Fruit fly (Drosophila melanogaster) Kc167 (cell line): ENCODE measurements around the gene Eig71Ej.

Experiments
- Myc ChIP-seq: fragments of >200 bp; optimal IDR thresholded peaks from 2 replicates; lab custom pipeline; 2017; ENCODE audit warnings: missing external identifiers
- Sin3A ChIP-seq: fragments of >200 bp; optimal IDR thresholded peaks from 2 replicates; lab custom pipeline; 2018; ENCODE audit warnings: missing external identifiers
- h ChIP-seq: fragments of >200 bp; optimal IDR thresholded peaks from 3 replicates; lab custom pipeline; 2018; ENCODE audit warnings: missing external identifiers
- insv ChIP-seq: fragments of >200 bp; optimal IDR thresholded peaks from 3 replicates; lab custom pipeline; 2018; ENCODE audit warnings: missing external identifiers
- psq ChIP-seq: fragments of >200 bp; optimal IDR thresholded peaks from 2 replicates; lab custom pipeline; 2017; ENCODE audit warnings: missing external identifiers
- ttk ChIP-seq: sonication (Bioruptor generic); optimal IDR thresholded peaks from 2 replicates; lab custom pipeline; 2017; ENCODE audit warnings: missing external identifiers

Eig71Ej gene

DNA sequence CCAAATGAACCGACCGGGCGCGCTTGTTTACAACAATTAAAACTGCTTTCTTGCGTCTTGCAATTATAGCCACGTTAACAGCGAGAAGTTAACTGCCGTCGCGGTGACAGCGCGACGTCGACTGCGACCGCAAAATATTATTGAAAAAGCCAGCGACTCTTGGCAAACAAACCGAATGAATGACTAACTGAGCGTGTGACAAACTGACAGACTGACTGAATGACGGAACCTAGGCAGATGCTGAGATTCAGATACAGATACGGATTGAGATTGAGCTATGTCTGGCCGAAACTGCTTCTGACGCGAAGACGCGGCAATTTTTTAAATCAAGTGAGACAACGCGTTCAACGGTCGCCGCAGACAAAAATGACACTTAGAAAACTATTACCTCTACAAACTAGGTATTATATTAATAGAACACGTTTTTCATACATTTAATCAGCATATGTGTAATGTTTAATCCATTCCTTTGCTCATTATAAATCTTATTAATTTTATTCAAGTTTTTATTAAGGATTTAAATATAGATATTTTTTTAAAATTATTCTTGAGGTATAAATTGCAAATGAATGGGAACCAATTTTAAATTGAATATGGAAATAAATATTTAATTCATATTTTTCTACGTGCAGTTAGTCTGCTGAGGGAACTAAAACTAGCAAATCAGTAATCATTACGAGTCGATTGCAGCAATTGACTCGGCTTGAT, 26.3 kb downstream of the Eig71Ej start:
- no peak for TF ChIP-seq psq (lab: Kevin White, UChicago)
- no peak for TF ChIP-seq Myc (lab: Kevin White, UChicago)
- TF ChIP-seq insv, result no peak
- no peak for TF ChIP-seq ttk
- no peak for TF ChIP-seq Sin3A (lab: Kevin White, UChicago)
- no peak for TF ChIP-seq h

DNA sequence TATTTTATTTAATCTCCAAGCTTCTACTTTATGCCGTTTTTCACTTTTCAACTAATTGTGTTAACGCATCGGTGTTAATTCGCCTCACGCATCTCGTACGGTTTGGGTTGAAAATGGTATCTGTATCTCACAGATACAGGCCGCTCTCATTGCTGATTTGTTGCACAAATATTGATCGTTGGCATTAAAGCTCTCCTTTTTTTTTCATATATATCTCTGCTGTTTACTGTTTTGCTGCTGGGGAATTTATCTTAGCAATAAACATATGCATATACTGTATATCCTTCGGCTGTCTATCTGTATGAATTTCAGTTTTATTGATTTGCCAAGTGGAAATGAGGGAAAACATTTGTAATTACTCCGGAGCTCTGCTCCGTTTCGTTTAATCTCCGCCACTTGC, 28.2 kb downstream of the Eig71Ej start:
- no peak for TF ChIP-seq h
- TF ChIP-seq psq (lab: Kevin White, UChicago), result no peak
- no peak for TF ChIP-seq Sin3A (lab: Kevin White, UChicago)
- no peak for TF ChIP-seq insv
- TF ChIP-seq ttk, result no peak
- no peak for TF ChIP-seq Myc (lab: Kevin White, UChicago)

DNA sequence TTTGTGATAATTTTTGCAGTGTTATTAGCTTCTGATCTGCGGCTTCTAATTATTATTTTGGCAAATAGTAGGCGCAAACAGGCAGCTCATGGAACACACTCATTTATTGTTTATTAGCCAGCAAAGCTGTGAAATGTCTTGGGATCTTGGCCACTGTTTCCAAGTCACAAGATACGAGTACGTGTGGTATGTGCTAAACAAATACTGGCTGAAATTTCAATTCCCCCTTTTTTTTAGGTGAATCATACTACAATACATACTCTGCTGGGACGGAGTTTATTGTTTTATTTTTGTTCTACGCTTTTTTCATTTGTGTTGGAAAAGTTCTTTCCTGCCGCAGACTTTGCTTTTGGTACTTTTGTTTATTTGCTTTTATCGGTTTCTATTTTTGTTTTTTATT, 29.7 kb downstream of the Eig71Ej start:
- TF ChIP-seq psq (lab: Kevin White, UChicago) (no peak), Myc (lab: Kevin White, UChicago) (no peak)

DNA sequence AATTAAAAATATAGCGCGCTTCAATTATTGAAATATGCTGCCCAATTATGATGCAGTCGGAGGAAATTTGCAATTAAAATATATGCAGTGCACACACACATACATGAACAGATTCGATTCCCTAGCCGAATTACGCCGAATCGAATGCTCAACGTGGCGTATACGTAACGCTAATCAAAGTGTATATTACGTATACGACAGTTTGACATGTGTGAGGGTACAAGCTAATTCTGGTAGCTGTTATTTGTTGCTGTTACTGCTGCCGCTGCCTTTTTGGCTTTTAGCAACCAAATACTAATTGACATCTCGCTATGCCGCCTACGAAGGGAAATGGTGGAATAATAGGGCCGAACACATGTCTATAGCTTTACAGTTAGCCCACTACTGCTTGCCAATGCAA, 33.5 kb downstream of the Eig71Ej start:
- TF ChIP-seq insv (no peak), Sin3A (lab: Kevin White, UChicago) (no peak), Myc (lab: Kevin White, UChicago) (no peak), h (no peak), ttk (no peak), psq (lab: Kevin White, UChicago) (no peak)

DNA sequence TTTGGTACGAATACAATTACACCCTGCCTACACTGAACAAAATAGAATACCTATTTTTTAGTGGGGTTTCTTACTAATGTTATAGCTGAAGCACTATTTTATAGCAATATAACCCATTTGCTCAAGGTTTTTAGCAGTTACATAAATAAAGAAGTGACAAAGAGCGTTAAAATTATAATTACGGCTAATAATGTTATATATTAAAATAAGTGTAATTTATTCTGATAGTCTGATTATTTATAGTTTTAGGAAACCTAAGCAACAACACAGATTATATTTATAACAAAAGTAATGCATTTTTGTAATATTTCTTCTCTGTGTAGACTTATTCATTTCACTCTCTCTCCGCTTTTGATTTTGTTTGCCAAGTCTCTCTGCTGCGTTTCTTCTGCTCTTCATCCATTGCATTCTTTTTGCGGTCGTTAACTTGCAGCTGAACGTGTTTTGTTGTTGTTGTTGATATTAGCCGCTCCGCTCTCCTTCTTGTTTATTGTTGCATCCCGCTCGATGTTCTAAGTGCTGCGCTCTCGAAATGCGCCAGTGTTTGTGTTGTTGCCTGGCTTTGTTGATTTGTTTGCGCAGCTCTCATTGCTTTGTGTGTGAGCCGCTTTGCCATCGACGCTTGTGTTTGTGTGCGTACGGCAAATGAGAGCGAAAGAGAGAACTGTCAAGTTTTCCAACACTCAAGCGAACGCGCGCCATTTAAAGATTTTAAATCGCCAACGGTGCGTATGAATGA, 35.0 kb downstream of the Eig71Ej start:
- TF ChIP-seq psq (lab: Kevin White, UChicago) (no peak), Myc (lab: Kevin White, UChicago) (no peak), ttk (no peak), Sin3A (lab: Kevin White, UChicago) (no peak), insv (no peak), h (no peak)

DNA sequence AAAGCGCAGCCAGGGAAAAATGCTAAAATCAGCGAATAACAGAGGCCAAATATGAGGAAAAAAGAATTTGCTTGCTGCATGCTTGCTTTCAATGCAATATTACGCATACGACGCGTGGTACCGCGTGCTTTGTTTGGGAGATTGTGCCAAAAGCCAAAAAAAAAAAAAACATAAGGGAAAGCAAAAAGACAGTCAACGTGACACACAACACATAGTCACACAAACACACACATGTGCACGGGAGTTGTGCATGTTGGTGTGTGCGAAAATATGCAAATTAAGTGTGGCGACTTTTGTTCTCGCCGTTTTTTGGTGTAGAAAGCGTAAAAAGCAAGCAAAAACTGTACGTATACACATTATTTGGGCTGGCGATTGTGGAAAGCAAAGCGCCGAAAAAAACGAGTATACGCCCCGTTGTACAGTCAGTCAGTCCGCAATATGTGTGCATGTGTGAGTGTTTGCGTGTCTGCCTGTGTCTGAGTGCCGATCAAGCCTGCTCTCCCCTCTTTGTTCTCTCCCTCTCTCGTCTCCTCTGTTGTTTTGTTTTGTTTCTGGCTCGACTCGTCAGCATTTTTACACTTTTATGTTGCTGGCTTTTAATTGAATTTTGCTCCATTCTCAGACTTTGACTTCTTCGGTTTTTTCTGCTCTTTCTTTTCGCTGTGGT, 35.7 kb downstream of the Eig71Ej start:
- TF ChIP-seq h (no peak), ttk (no peak), Myc (lab: Kevin White, UChicago) (no peak), psq (lab: Kevin White, UChicago) (no peak), insv (no peak), Sin3A (lab: Kevin White, UChicago) (no peak)

DNA sequence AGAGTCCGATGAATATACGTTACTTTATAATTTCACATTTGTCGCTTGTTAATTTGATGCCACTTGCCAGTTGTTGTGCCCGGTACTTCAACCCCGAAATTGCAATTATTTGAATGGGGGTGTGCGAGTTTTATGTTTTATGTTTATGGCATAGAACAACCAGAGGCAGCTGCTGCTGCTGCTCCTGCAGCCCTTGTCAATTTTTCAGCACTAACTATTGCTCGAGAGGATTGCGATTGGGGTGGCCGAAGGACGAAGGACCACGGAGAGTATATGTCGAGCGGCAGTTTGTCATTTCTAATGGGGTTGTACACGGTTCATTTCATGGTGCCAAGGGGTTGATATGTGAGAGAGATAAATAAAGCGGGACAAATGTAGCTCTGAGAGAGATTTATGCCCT, 36.7 kb downstream of the Eig71Ej start:
- TF ChIP-seq psq (lab: Kevin White, UChicago) (no peak), h (no peak), ttk (no peak), Myc (lab: Kevin White, UChicago) (no peak), Sin3A (lab: Kevin White, UChicago) (no peak), insv (no peak)

DNA sequence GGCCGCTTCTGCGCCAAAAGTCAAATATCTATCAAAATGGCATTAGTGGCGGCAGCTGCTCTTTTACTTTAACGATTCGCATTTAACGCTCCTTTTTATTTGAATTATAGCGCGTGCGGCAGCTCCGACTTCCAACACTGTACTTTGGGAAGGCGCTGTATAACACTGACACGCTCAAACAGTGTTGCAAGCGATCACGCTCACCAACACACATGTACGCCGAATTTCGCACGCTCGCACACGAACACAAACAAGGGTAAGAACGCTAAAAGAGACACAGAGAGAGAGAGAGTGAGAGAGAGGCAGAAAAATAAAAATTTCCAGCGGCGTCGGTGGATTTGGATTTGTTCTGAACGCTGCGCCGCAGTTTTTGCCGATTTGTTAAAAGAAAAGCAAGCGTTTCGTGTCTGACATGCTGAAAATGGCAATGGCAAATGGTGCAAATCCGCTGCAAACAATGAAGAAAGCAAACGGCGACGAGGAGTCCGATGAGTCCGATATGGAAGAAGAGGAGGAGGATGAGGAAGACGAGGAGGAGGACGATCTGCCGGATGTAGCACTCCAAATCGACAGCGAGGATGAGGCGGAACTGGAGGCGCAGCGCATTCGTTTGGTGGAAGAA, 41.1 kb downstream of the Eig71Ej start, which contains the start of gene Phs:
Phs (plus strand) TSS at position 276 of the 622 bp plus-strand sequence.
- TF ChIP-seq insv (no peak), h (no peak), Myc (lab: Kevin White, UChicago) (no peak), psq (lab: Kevin White, UChicago) (no peak)

DNA sequence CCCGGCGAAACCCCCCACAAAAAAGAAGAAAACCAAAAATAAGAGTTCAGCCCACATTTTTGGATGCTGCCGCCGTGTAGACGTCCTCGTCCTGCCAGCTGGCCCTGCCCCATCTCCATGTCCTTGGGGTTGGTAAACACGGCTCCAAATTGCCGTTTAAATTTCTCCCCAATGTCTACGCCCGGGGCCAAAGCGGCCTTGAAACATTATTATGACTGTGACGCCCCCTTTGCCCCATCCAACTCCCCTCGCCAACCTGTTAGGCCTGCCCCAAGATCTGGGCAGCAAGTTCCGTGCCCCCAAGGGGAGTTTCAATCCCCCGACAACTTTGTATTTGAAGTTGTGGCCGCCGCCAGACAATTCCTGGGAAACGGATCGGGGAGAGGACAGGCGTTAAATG, 43.9 kb downstream of the Eig71Ej start:
- TF ChIP-seq psq (lab: Kevin White, UChicago) (no peak), ttk (no peak), insv (no peak), Sin3A (lab: Kevin White, UChicago) (no peak)

DNA sequence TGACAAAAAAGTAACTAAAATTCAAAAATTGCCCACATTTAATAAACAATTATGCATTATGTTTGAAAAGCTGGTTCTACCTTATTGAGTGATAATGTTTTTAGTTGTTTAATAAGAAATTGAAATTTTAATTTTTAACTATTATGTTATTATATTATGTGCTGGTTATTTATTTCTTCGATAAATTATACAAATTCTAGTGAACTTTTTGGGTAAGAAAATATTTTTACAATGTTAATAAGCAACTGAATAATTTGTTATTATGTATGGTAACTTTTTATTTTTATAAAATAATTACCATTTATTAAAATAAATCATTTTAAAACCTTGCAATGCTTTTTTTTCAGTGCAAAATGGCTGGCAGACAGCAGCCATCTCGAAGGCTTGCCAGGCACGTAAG, 44.3 kb downstream of the Eig71Ej start:
- TF ChIP-seq h (no peak), ttk (no peak), Sin3A (lab: Kevin White, UChicago) (no peak), Myc (lab: Kevin White, UChicago) (no peak), insv (no peak), psq (lab: Kevin White, UChicago) (no peak)

DNA sequence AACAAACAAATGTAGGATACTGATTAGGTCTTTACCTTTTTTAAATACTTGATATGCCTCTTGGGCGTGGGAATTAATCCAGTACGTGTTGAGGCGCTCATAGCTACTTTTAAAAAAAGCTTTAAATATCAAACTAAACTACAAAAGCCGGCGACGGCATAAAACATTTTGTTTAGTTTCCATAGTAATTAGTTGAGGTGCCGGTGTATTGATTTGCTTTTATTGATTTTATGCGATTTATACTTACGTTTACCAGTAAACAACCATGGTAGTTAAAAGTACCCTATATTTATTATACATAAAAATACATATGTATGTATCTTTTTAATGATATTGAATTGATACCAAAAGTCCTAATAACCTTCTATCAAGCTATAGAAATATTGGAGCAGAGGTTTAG, 48.1 kb downstream of the Eig71Ej start, which contains the start of gene CG13449:
CG13449 (minus strand) TSS at position 101 of the 400 bp plus-strand sequence.
- no peak for TF ChIP-seq Sin3A (lab: Kevin White, UChicago)
- TF ChIP-seq ttk, result no peak
- no peak for TF ChIP-seq psq (lab: Kevin White, UChicago)
- no peak for TF ChIP-seq h
- TF ChIP-seq Myc (lab: Kevin White, UChicago), result no peak
